Worm (Caenorhabditis elegans) whole organism, L4 larva: ENCODE results near the gene F25B3.5.

Experiments
- F44E2.7 ChIP-seq: fragments of 200-800 bp; sonication (Bioruptor generic); IDR thresholded peaks from 2 replicates; pipeline ENCODE4 v2.1.2; 2022; ENCODE audit warnings: missing genetic modification characterization, missing compliant biosample characterization
- R02D3.7 ChIP-seq: fragments of 150-350 bp; sonication (generic microtip); optimal IDR thresholded peaks from 3 replicates; lab custom pipeline; 2014; ENCODE audit warnings: missing biosample characterization, missing genetic modification characterization
- Y105C5A.15 ChIP-seq: fragments of 200-800 bp; sonication (Bioruptor generic); IDR thresholded peaks from 2 replicates; pipeline ENCODE4 v1.3.6; 2022; ENCODE audit warnings: missing genetic modification characterization, missing compliant biosample characterization
- ZK337.2 ChIP-seq: fragments of 200-800 bp; sonication (Bioruptor generic); IDR thresholded peaks from 2 replicates; pipeline ENCODE4 v1.3.6; 2022; ENCODE audit warnings: missing genetic modification reagents, missing genetic modification characterization, missing compliant biosample characterization
- aha-1 ChIP-seq: fragments of 150-350 bp; peaks from one replicate; lab custom pipeline; 2014; ENCODE audit warnings: missing biosample characterization, missing genetic modification characterization
- ama-1 ChIP-seq: fragments of 150-350 bp; optimal IDR thresholded peaks from 2 replicates; lab custom pipeline; 2014; ENCODE audit warnings: inconsistent platforms, mixed read lengths
- arid-1 ChIP-seq: fragments of 200-800 bp; sonication (Bioruptor generic); conservative IDR thresholded peaks from 2 replicates; pipeline ENCODE4 v1.3.6; 2022; ENCODE audit warnings: missing genetic modification reagents, missing genetic modification characterization, missing compliant biosample characterization
- ceh-20 ChIP-seq: fragments of 200-800 bp; sonication (Bioruptor generic); IDR thresholded peaks from 2 replicates; pipeline ENCODE4 v1.3.6; 2022; ENCODE audit warnings: missing genetic modification reagents, missing genetic modification characterization, missing compliant biosample characterization
- ceh-32 ChIP-seq: sonication (generic microtip); optimal IDR thresholded peaks from 2 replicates; lab custom pipeline; 2016; ENCODE audit warnings: mild to moderate bottlenecking, missing genetic modification characterization, missing compliant biosample characterization; ENCODE audit not compliant: poor library complexity
- ces-1 ChIP-seq: fragments of 150-350 bp; sonication (generic microtip); optimal IDR thresholded peaks from 4 replicates; lab custom pipeline; 2014; ENCODE audit warnings: missing biosample characterization, missing genetic modification reagents, missing genetic modification characterization
- cey-2 ChIP-seq: sonication (generic microtip); optimal IDR thresholded peaks from 3 replicates; lab custom pipeline; 2017; ENCODE audit warnings: missing genetic modification characterization, mild to moderate bottlenecking, missing compliant biosample characterization, antibody characterized with exemption, borderline replicate concordance; ENCODE audit not compliant: insufficient read depth
- daf-16 ChIP-seq, 3 experiments: sonication (generic microtip); optimal IDR thresholded peaks; 2 replicates each; lab custom pipeline; 2016 to 2017; ENCODE audit warnings: missing genetic modification characterization in 3 of 3, missing genetic modification reagents in 3 of 3, mild to moderate bottlenecking in 2 of 3, missing compliant biosample characterization in 2 of 3, missing biosample characterization in 1 of 3, moderate library complexity in 1 of 3
- daf-19 ChIP-seq: fragments of 200-800 bp; sonication (Bioruptor generic); conservative IDR thresholded peaks from 2 replicates; pipeline ENCODE4 v1.3.6; 2022; ENCODE audit warnings: missing genetic modification characterization, missing compliant biosample characterization
- dmd-6 ChIP-seq: fragments of 200-800 bp; sonication (Bioruptor generic); IDR thresholded peaks from 2 replicates; pipeline ENCODE4 v1.3.6; 2022; ENCODE audit warnings: missing genetic modification reagents, missing genetic modification characterization, missing compliant biosample characterization
- dmd-8 ChIP-seq: fragments of 200-800 bp; sonication (Bioruptor generic); IDR thresholded peaks from 2 replicates; pipeline ENCODE4 v1.3.6; 2022; ENCODE audit warnings: missing genetic modification characterization, missing compliant biosample characterization
- dpl-1 ChIP-seq: fragments of 150-350 bp; optimal IDR thresholded peaks from 2 replicates; lab custom pipeline; 2014; ENCODE audit warnings: missing biosample characterization, missing genetic modification reagents, missing genetic modification characterization
- duxl-1 ChIP-seq: sonication (generic microtip); optimal IDR thresholded peaks from 2 replicates; lab custom pipeline; 2016; ENCODE audit warnings: mild to moderate bottlenecking, missing genetic modification characterization, moderate library complexity, missing compliant biosample characterization; ENCODE audit not compliant: poor library complexity
- dve-1 ChIP-seq: sonication (generic microtip); optimal IDR thresholded peaks from 2 replicates; lab custom pipeline; 2017; ENCODE audit warnings: antibody characterized with exemption, mild to moderate bottlenecking, missing genetic modification characterization, missing compliant biosample characterization; ENCODE audit not compliant: insufficient read depth
- egl-27 ChIP-seq: sonication (generic microtip); optimal IDR thresholded peaks from 3 replicates; lab custom pipeline; 2017; ENCODE audit warnings: missing biosample characterization, missing genetic modification reagents, missing genetic modification characterization
- fkh-10 ChIP-seq: fragments of 150-350 bp; optimal IDR thresholded peaks from 2 replicates; lab custom pipeline; 2014; ENCODE audit warnings: missing biosample characterization, missing genetic modification reagents, missing genetic modification characterization
- fos-1 ChIP-seq: fragments of 150-350 bp; optimal IDR thresholded peaks from 2 replicates; lab custom pipeline; 2014; ENCODE audit warnings: missing biosample characterization, missing genetic modification characterization
- hlh-30 ChIP-seq: sonication (generic microtip); optimal IDR thresholded peaks from 2 replicates; lab custom pipeline; 2017; ENCODE audit warnings: antibody characterized with exemption, mild to moderate bottlenecking, missing genetic modification characterization, missing compliant biosample characterization; ENCODE audit not compliant: insufficient read depth
- hmg-1.1 ChIP-seq: fragments of 200-800 bp; sonication (Bioruptor generic); IDR thresholded peaks from 2 replicates; pipeline ENCODE4 v1.3.6; 2022; ENCODE audit warnings: missing genetic modification reagents, missing genetic modification characterization, missing compliant biosample characterization
- lim-7 ChIP-seq: fragments of 200-800 bp; sonication (Bioruptor generic); IDR thresholded peaks from 2 replicates; pipeline ENCODE4 v1.3.6; 2022; ENCODE audit warnings: missing genetic modification characterization, missing compliant biosample characterization
- lin-13 ChIP-seq: fragments of 150-350 bp; optimal IDR thresholded peaks from 2 replicates; lab custom pipeline; 2014; ENCODE audit warnings: missing biosample characterization, missing genetic modification reagents, missing genetic modification characterization
- lin-38 ChIP-seq: fragments of 200-800 bp; sonication (Bioruptor generic); IDR thresholded peaks from 2 replicates; pipeline ENCODE4 v1.3.6; 2022; ENCODE audit warnings: missing genetic modification reagents, missing genetic modification characterization, missing compliant biosample characterization
- mes-2 ChIP-seq: sonication (generic microtip); optimal IDR thresholded peaks from 2 replicates; lab custom pipeline; 2016; ENCODE audit warnings: missing genotype, mild to moderate bottlenecking, missing genetic modification characterization, missing compliant biosample characterization; ENCODE audit not compliant: poor library complexity, severe bottlenecking
- mxl-2 ChIP-seq: fragments of 200-800 bp; sonication (Bioruptor generic); conservative IDR thresholded peaks from 2 replicates; pipeline ENCODE4 v1.3.6; 2022; ENCODE audit warnings: missing genetic modification reagents, missing genetic modification characterization, missing compliant biosample characterization
- nhr-10 ChIP-seq: fragments of 150-350 bp; optimal IDR thresholded peaks from 2 replicates; lab custom pipeline; 2014; ENCODE audit warnings: missing biosample characterization, missing genetic modification characterization
- nhr-102 ChIP-seq: sonication (generic microtip); optimal IDR thresholded peaks from 2 replicates; lab custom pipeline; 2016; ENCODE audit warnings: mild to moderate bottlenecking, missing genetic modification characterization, moderate library complexity, missing compliant biosample characterization
- nhr-28 ChIP-seq: fragments of 150-350 bp; optimal IDR thresholded peaks from 2 replicates; lab custom pipeline; 2014; ENCODE audit warnings: missing biosample characterization, missing genetic modification characterization
- nhr-41 ChIP-seq: fragments of 200-800 bp; sonication (Bioruptor generic); IDR thresholded peaks from 2 replicates; pipeline ENCODE4 v1.3.6; 2022; ENCODE audit warnings: missing genetic modification reagents, missing genetic modification characterization, missing compliant biosample characterization
- nhr-77 ChIP-seq: fragments of 150-350 bp; optimal IDR thresholded peaks from 2 replicates; lab custom pipeline; 2014; ENCODE audit warnings: missing biosample characterization, missing genetic modification characterization
- saeg-2 ChIP-seq: fragments of 200-800 bp; sonication (Bioruptor generic); IDR thresholded peaks from 2 replicates; pipeline ENCODE4 v1.3.6; 2022; ENCODE audit warnings: missing genetic modification reagents, missing genetic modification characterization, missing compliant biosample characterization
- snpc-4 ChIP-seq: fragments of 150-350 bp; optimal IDR thresholded peaks from 2 replicates; lab custom pipeline; 2014; ENCODE audit warnings: missing biosample characterization, missing genetic modification characterization
- tag-97 ChIP-seq: fragments of 200-800 bp; sonication (Bioruptor generic); IDR thresholded peaks from 2 replicates; pipeline ENCODE4 v1.3.6; 2022; ENCODE audit warnings: missing genetic modification characterization, missing compliant biosample characterization
- vab-7 ChIP-seq: fragments of 200-800 bp; sonication (Bioruptor generic); IDR thresholded peaks from 2 replicates; pipeline ENCODE4 v1.3.6; 2022; ENCODE audit warnings: missing genetic modification reagents, missing genetic modification characterization, missing compliant biosample characterization
- zfp-3 ChIP-seq: fragments of 200-800 bp; sonication (Bioruptor generic); conservative IDR thresholded peaks from 2 replicates; pipeline ENCODE4 v1.3.6; 2022; ENCODE audit warnings: missing genetic modification reagents, missing genetic modification characterization, missing compliant biosample characterization

F25B3.5 gene

DNA sequence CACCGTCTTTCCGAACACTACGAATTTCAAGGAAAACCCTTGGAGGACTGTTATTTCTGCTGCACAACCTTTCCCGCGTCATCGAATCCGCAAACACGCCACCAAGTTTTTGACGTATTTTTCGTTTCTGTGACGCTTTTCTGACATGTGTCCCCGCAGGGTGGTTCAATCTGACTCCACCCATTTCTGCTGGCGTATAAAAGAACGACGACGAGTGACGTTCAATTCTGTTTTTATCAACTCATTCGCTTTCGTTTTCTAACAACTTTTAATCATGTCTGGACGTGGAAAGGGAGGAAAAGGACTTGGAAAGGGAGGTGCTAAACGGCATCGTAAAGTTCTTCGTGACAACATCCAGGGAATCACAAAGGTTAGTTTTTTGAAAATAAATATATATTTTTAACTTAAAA is 23.2 kb downstream of the F25B3.5 start, which contains the start of gene his-37 (continued):
- TF ChIP-seq cey-2 (tag; lab: Kevin White, UChicago) (peak; percentile 88), daf-16 (GFP tag; optimal IDR thresholded peaks at IDR 0.05; lab: Kevin White, UChicago) (peak; percentile 71 to 96), daf-16 (tag; optimal IDR thresholded peaks at IDR 0.05; lab: Kevin White, UChicago) (peak; percentile 84), mes-2 (tag; lab: Kevin White, UChicago) (peak; percentile 95), ceh-20 (GFP tag; lab: Robert Waterston, UW) (peak; percentile 99), ama-1 (lab: Kevin White, UChicago) (peak; percentile 95), lin-13 (GFP tag; lab: Kevin White, UChicago) (peak; percentile 98), F44E2.7 (GFP tag; lab: Robert Waterston, UW) (no peak), nhr-28 (tag; lab: Kevin White, UChicago) (peak; percentile 99), lin-38 (GFP tag; lab: Robert Waterston, UW) (peak; percentile 91), hlh-30 (tag; lab: Kevin White, UChicago) (peak; percentile 92), fkh-10 (GFP tag; lab: Kevin White, UChicago) (peak; percentile 98), nhr-102 (tag; lab: Kevin White, UChicago) (peak; percentile 99), ces-1 (GFP tag; lab: Kevin White, UChicago) (peak; percentile 89), tag-97 (GFP tag; lab: Robert Waterston, UW) (no peak), Y105C5A.15 (GFP tag; lab: Robert Waterston, UW) (peak; percentile 61; the same call in 1 of the 2 replicates), egl-27 (tag; lab: Kevin White, UChicago) (peak; percentile 27), hmg-1.1 (GFP tag; lab: Robert Waterston, UW) (peak; percentile 97), nhr-77 (tag; lab: Kevin White, UChicago) (peak; percentile 99), zfp-3 (GFP tag; lab: Robert Waterston, UW) (peak; percentile 99), lim-7 (GFP tag; lab: Robert Waterston, UW) (no peak), fos-1 (peak; percentile 74), mxl-2 (GFP tag; lab: Robert Waterston, UW) (peak; percentile 85; the same call in 1 of the 2 replicates), nhr-41 (GFP tag; lab: Robert Waterston, UW) (peak; percentile 88), vab-7 (peak; percentile 92), R02D3.7 (no peak), nhr-10 (tag; lab: Kevin White, UChicago) (peak; percentile 73), aha-1 (tag; lab: Kevin White, UChicago) (peak; percentile 100), ZK337.2 (GFP tag; lab: Robert Waterston, UW) (peak; percentile 68; the same call in 1 of the 2 replicates), ceh-32 (tag; lab: Kevin White, UChicago) (peak; percentile 82), dmd-6 (GFP tag; lab: Robert Waterston, UW) (peak; percentile 99), dmd-8 (GFP tag; lab: Robert Waterston, UW) (no peak), duxl-1 (tag; lab: Kevin White, UChicago) (peak; percentile 96), saeg-2 (GFP tag; lab: Robert Waterston, UW) (peak; percentile 96), daf-19 (peak; percentile 97)

DNA sequence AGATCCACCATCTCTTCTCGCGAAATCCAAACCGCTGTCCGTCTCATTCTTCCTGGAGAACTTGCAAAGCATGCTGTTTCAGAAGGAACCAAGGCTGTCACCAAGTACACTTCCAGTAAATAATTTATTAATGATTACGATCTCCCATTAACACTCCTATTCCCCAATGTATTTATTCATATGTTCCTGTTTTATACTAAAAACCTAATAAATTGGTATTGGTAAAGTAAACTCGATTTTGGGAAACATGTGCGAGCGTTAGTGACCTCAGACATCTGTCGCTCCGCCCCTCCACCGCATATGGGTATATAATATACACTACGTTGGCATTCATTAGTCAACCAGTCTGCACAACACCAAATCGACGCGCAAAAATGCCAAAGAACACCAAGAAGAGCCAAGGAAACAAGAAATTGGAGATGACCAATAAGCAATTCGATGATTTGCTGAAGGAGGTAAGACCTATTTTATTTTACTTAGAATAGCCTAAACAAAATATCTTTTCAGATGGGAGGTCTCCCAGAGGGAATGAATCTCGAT is 24.0 kb downstream of the F25B3.5 start, which contains the start of gene C50F4.6:
Gene C50F4.6 (plus strand): TSS at position 51 of the 540 bp plus-strand sequence.
- peak; percentile 0 for TF ChIP-seq dve-1
- TF ChIP-seq snpc-4 (tag; lab: Kevin White, UChicago), result no peak
- no peak for TF ChIP-seq dpl-1 (GFP tag; lab: Kevin White, UChicago)
- TF ChIP-seq lim-7 (GFP tag; lab: Robert Waterston, UW), result no peak
- peak; percentile 9 for TF ChIP-seq nhr-77 (tag; lab: Kevin White, UChicago)
- no peak for TF ChIP-seq R02D3.7
- TF ChIP-seq ama-1 (lab: Kevin White, UChicago), result peak; percentile 64
- TF ChIP-seq arid-1 (GFP tag; lab: Robert Waterston, UW), result 0 out of 2 replicates have a peak, but pooled peaks have one; percentile 22
- peak; percentile 58; the same call in 1 of the 2 replicates for TF ChIP-seq zfp-3 (GFP tag; lab: Robert Waterston, UW)
- peak; percentile 41; the same call in 1 of the 2 replicates for TF ChIP-seq hmg-1.1 (GFP tag; lab: Robert Waterston, UW)
- no peak for TF ChIP-seq tag-97 (GFP tag; lab: Robert Waterston, UW)
